Fruit fly (Drosophila melanogaster): ENCODE measurements around the gene CAH6.
A peak's percentile ranks its signal among the peaks of the same experiment; 100 is the strongest.

- TF ChIP-seq CG10348 (GFP tag; IDR thresholded peaks at IDR 0.05) (no peak), EcR (GFP tag; optimal IDR thresholded peaks at IDR 0.05) (no peak), CG8159 (tag; optimal IDR thresholded peaks at IDR 0.05) (no peak), CG12605 (GFP tag; IDR thresholded peaks at IDR 0.05) (no peak), fd96Ca (GFP tag; IDR thresholded peaks at IDR 0.05) (no peak), CG4496 (GFP tag; IDR thresholded peaks at IDR 0.05) (peak; percentile 50; the same call in 1 of the 3 replicates), gl (tag; optimal IDR thresholded peaks at IDR 0.05) (no peak), Pif1B (GFP tag; optimal IDR thresholded peaks at IDR 0.05) (no peak), CG34367 (tag; optimal IDR thresholded peaks at IDR 0.05) (no peak)
Measured at dm6 chr3R:31290195-31290594, 32.8 kb downstream of the CAH6 start.

Data from whole organism, pupa.